Worm (Caenorhabditis elegans) whole organism, young adult: ENCODE results near the gene dhhc-8.

Experiments
- B0019.2 ChIP-seq: fragments of 200-800 bp; sonication (Bioruptor generic); conservative IDR thresholded peaks from 2 replicates; pipeline ENCODE4 v1.3.6; 2022; ENCODE audit warnings: missing genetic modification reagents, missing genetic modification characterization, missing compliant biosample characterization
- B0035.1 ChIP-seq: sonication (generic microtip); optimal IDR thresholded peaks from 2 replicates; lab custom pipeline; 2016; ENCODE audit warnings: missing genetic modification characterization, mild to moderate bottlenecking, missing compliant biosample characterization, missing genotype, missing genetic modification reagents
- B0336.3 ChIP-seq: fragments of 200-800 bp; sonication (Bioruptor generic); IDR thresholded peaks from 2 replicates; pipeline ENCODE4 v1.3.6; 2022; ENCODE audit warnings: missing genetic modification characterization, missing compliant biosample characterization
- C06A6.2 ChIP-seq: fragments of 200-800 bp; sonication (Bioruptor generic); conservative IDR thresholded peaks from 2 replicates; pipeline ENCODE4 v1.3.6; 2022; ENCODE audit warnings: missing genetic modification characterization, missing compliant biosample characterization
- D2030.7 ChIP-seq: fragments of 200-800 bp; sonication (Bioruptor generic); IDR thresholded peaks from 2 replicates; pipeline ENCODE4 v1.3.6; 2022; ENCODE audit warnings: missing genetic modification reagents, missing genetic modification characterization, missing compliant biosample characterization
- F49E8.2 ChIP-seq: sonication (generic microtip); optimal IDR thresholded peaks from 3 replicates; lab custom pipeline; 2017; ENCODE audit warnings: missing genetic modification characterization, mild to moderate bottlenecking, missing compliant biosample characterization, antibody characterized with exemption, moderate library complexity; ENCODE audit not compliant: insufficient read depth
- F57A8.1 ChIP-seq: fragments of 200-800 bp; sonication (Bioruptor generic); optimal IDR thresholded peaks from 2 replicates; lab custom pipeline; 2018; ENCODE audit warnings: mild to moderate bottlenecking, missing genetic modification characterization, moderate library complexity, missing compliant biosample characterization
- F57C9.4 ChIP-seq: sonication (generic microtip); optimal IDR thresholded peaks from 2 replicates; lab custom pipeline; 2017; ENCODE audit warnings: mild to moderate bottlenecking, missing genetic modification characterization, missing compliant biosample characterization
- T07F8.4 ChIP-seq: sonication (generic microtip); optimal IDR thresholded peaks from 2 replicates; lab custom pipeline; 2016; ENCODE audit warnings: mild to moderate bottlenecking, missing genetic modification characterization, moderate library complexity, missing compliant biosample characterization
- Y53F4B.3 ChIP-seq: fragments of 200-800 bp; sonication (Bioruptor generic); IDR thresholded peaks from 2 replicates; pipeline ENCODE4 v1.3.6; 2022; ENCODE audit warnings: missing genetic modification reagents, missing genetic modification characterization, missing compliant biosample characterization
- aptf-3 ChIP-seq: fragments of 200-800 bp; sonication (Bioruptor generic); IDR thresholded peaks from 2 replicates; pipeline ENCODE4 v1.3.6; 2022; ENCODE audit warnings: missing genetic modification characterization, missing compliant biosample characterization
- atf-7 ChIP-seq: sonication (generic microtip); optimal IDR thresholded peaks from 2 replicates; lab custom pipeline; 2017; ENCODE audit warnings: mild to moderate bottlenecking, missing genetic modification characterization, missing compliant biosample characterization
- athp-1 ChIP-seq: sonication (generic microtip); optimal IDR thresholded peaks from 2 replicates; lab custom pipeline; 2017; ENCODE audit warnings: mild to moderate bottlenecking, missing genetic modification characterization, missing compliant biosample characterization
- bed-2 ChIP-seq: fragments of 200-800 bp; sonication (Bioruptor generic); IDR thresholded peaks from 2 replicates; pipeline ENCODE4 v1.3.6; 2022; ENCODE audit warnings: missing genetic modification reagents, missing genetic modification characterization, missing compliant biosample characterization
- cebp-1 ChIP-seq, 2 experiments: fragments of 200-800 bp in 1 of 2; sonication (Bioruptor generic) in 1 of 2; sonication (generic microtip) in 1 of 2; IDR thresholded peaks in 1 of 2; optimal IDR thresholded peaks in 1 of 2; 2 replicates each; pipeline versions ENCODE4 v1.3.6 to Lab custom; 2017 to 2022; ENCODE audit warnings: missing compliant biosample characterization in 2 of 2, missing genetic modification characterization in 2 of 2, mild to moderate bottlenecking in 1 of 2, missing genetic modification reagents in 1 of 2, moderate library complexity in 1 of 2
- ceh-100 ChIP-seq: fragments of 200-800 bp; sonication (Bioruptor generic); IDR thresholded peaks from 2 replicates; pipeline ENCODE4 v1.3.6; 2022; ENCODE audit warnings: missing genetic modification reagents, missing genetic modification characterization, missing compliant biosample characterization
- ceh-27 ChIP-seq: fragments of 200-800 bp; sonication (Bioruptor generic); optimal IDR thresholded peaks from 2 replicates; lab custom pipeline; 2018; ENCODE audit warnings: mild to moderate bottlenecking, missing genetic modification characterization, moderate library complexity, missing compliant biosample characterization
- ceh-58 ChIP-seq: fragments of 200-800 bp; sonication (Bioruptor generic); IDR thresholded peaks from 2 replicates; pipeline ENCODE4 v1.3.6; 2022; ENCODE audit warnings: missing genetic modification characterization, missing compliant biosample characterization
- dox-1 ChIP-seq: fragments of 200-800 bp; sonication (Bioruptor generic); IDR thresholded peaks from 2 replicates; pipeline ENCODE4 v1.3.6; 2022; ENCODE audit warnings: missing genetic modification reagents, missing genetic modification characterization, missing compliant biosample characterization
- dpff-1 ChIP-seq: sonication (generic microtip); optimal IDR thresholded peaks from 2 replicates; lab custom pipeline; 2017; ENCODE audit warnings: mild to moderate bottlenecking, missing genetic modification characterization, missing compliant biosample characterization
- efl-1 ChIP-seq: fragments of 150-350 bp; optimal IDR thresholded peaks from 2 replicates; lab custom pipeline; 2014; ENCODE audit warnings: missing biosample characterization, missing genetic modification reagents, missing genetic modification characterization
- ekl-4 ChIP-seq: fragments of 200-800 bp; sonication (Bioruptor generic); IDR thresholded peaks from 2 replicates; pipeline ENCODE4 v1.3.6; 2022; ENCODE audit warnings: missing genetic modification reagents, missing genetic modification characterization, missing compliant biosample characterization
- gei-17 ChIP-seq: fragments of 200-800 bp; sonication (Bioruptor generic); optimal IDR thresholded peaks from 2 replicates; lab custom pipeline; 2018; ENCODE audit warnings: mild to moderate bottlenecking, missing genetic modification characterization, missing compliant biosample characterization
- hlh-26 ChIP-seq: fragments of 200-800 bp; sonication (Bioruptor generic); conservative IDR thresholded peaks from 2 replicates; pipeline ENCODE4 v1.3.6; 2022; ENCODE audit warnings: missing genetic modification reagents, missing genetic modification characterization, missing compliant biosample characterization
- hmg-20 ChIP-seq: fragments of 200-800 bp; sonication (Bioruptor generic); IDR thresholded peaks from 2 replicates; pipeline ENCODE4 v1.3.6; 2022; ENCODE audit warnings: missing genetic modification reagents, missing genetic modification characterization, missing compliant biosample characterization
- hrde-1 ChIP-seq: sonication (generic microtip); optimal IDR thresholded peaks from 2 replicates; lab custom pipeline; 2016; ENCODE audit warnings: missing genetic modification characterization, mild to moderate bottlenecking, missing compliant biosample characterization, moderate library complexity, missing genotype, missing genetic modification reagents, borderline replicate concordance
- let-607 ChIP-seq, 2 experiments: fragments of 200-800 bp in 1 of 2; sonication (Bioruptor generic) in 1 of 2; sonication (generic microtip) in 1 of 2; optimal IDR thresholded peaks; 2 replicates each; lab custom pipeline; 2016 to 2018; ENCODE audit warnings: mild to moderate bottlenecking in 2 of 2, missing compliant biosample characterization in 2 of 2, missing genetic modification characterization in 2 of 2, moderate library complexity in 2 of 2, missing genotype in 1 of 2
- lin-26 ChIP-seq: fragments of 200-800 bp; sonication (Bioruptor generic); IDR thresholded peaks from 2 replicates; pipeline ENCODE4 v1.3.6; 2022; ENCODE audit warnings: missing genetic modification reagents, missing genetic modification characterization, missing compliant biosample characterization
- lsy-27 ChIP-seq: sonication (generic microtip); optimal IDR thresholded peaks from 2 replicates; lab custom pipeline; 2017; ENCODE audit warnings: missing genetic modification characterization, mild to moderate bottlenecking, missing compliant biosample characterization, antibody characterized with exemption, missing genotype, borderline replicate concordance; ENCODE audit not compliant: insufficient read depth
- madf-10 ChIP-seq: sonication (generic microtip); optimal IDR thresholded peaks from 2 replicates; lab custom pipeline; 2016; ENCODE audit warnings: mild to moderate bottlenecking, missing genetic modification characterization, missing compliant biosample characterization
- madf-3 ChIP-seq: fragments of 200-800 bp; sonication (Bioruptor generic); IDR thresholded peaks from 2 replicates; pipeline ENCODE4 v1.3.6; 2022; ENCODE audit warnings: missing genetic modification reagents, missing genetic modification characterization, missing compliant biosample characterization
- madf-6 ChIP-seq: fragments of 200-800 bp; sonication (Bioruptor generic); IDR thresholded peaks from 2 replicates; pipeline ENCODE4 v1.3.6; 2022; ENCODE audit warnings: missing genetic modification reagents, missing genetic modification characterization, missing compliant biosample characterization
- mcd-1 ChIP-seq: fragments of 200-800 bp; sonication (Bioruptor generic); IDR thresholded peaks from 2 replicates; pipeline ENCODE4 v1.3.6; 2022; ENCODE audit warnings: missing genetic modification reagents, missing genetic modification characterization, missing compliant biosample characterization
- nfya-2 ChIP-seq: fragments of 200-800 bp; sonication (Bioruptor generic); IDR thresholded peaks from 2 replicates; pipeline ENCODE4 v1.3.6; 2022; ENCODE audit warnings: missing genetic modification reagents, missing genetic modification characterization, missing compliant biosample characterization
- nhr-179 ChIP-seq: sonication (generic microtip); optimal IDR thresholded peaks from 2 replicates; lab custom pipeline; 2016; ENCODE audit warnings: mild to moderate bottlenecking, missing genetic modification characterization, missing compliant biosample characterization
- nhr-27 ChIP-seq: fragments of 200-800 bp; sonication (Bioruptor generic); optimal IDR thresholded peaks from 2 replicates; lab custom pipeline; 2018; ENCODE audit warnings: mild to moderate bottlenecking, missing genetic modification characterization, moderate library complexity, missing compliant biosample characterization
- nhr-80 ChIP-seq: sonication (generic microtip); optimal IDR thresholded peaks from 2 replicates; lab custom pipeline; 2016; ENCODE audit warnings: missing genetic modification characterization, missing compliant biosample characterization
- rcor-1 ChIP-seq: fragments of 200-800 bp; sonication (Bioruptor generic); IDR thresholded peaks from 2 replicates; pipeline ENCODE4 v1.3.6; 2022; ENCODE audit warnings: missing genetic modification reagents, missing genetic modification characterization, missing compliant biosample characterization
- rec-8 ChIP-seq, 2 experiments: sonication (generic microtip); optimal IDR thresholded peaks; 2 replicates each; lab custom pipeline; 2016; ENCODE audit warnings: mild to moderate bottlenecking in 2 of 2, missing genetic modification characterization in 2 of 2, missing genetic modification reagents in 2 of 2, missing genotype in 2 of 2, missing biosample characterization in 1 of 2, missing compliant biosample characterization in 1 of 2, moderate library complexity in 1 of 2
- repo-1 ChIP-seq: sonication (generic microtip); optimal IDR thresholded peaks from 2 replicates; lab custom pipeline; 2017; ENCODE audit warnings: mild to moderate bottlenecking, missing genetic modification characterization, missing compliant biosample characterization
- sea-2 ChIP-seq: fragments of 200-800 bp; sonication (Bioruptor generic); IDR thresholded peaks from 2 replicates; pipeline ENCODE4 v1.3.6; 2022; ENCODE audit warnings: missing genetic modification characterization, missing compliant biosample characterization
- snpc-3.4 ChIP-seq: sonication (generic microtip); optimal IDR thresholded peaks from 2 replicates; lab custom pipeline; 2017; ENCODE audit warnings: missing genetic modification characterization, mild to moderate bottlenecking, missing compliant biosample characterization, antibody characterized with exemption, moderate library complexity, missing genotype, missing genetic modification reagents
- tbp1 ChIP-seq: fragments of 200-800 bp; sonication (Bioruptor generic); optimal IDR thresholded peaks from 2 replicates; lab custom pipeline; 2018; ENCODE audit warnings: mild to moderate bottlenecking, missing genetic modification characterization, missing compliant biosample characterization
- tlf-1 ChIP-seq: fragments of 200-800 bp; sonication (Bioruptor generic); optimal IDR thresholded peaks from 2 replicates; lab custom pipeline; 2018; ENCODE audit warnings: mild to moderate bottlenecking, missing genetic modification characterization, missing compliant biosample characterization
- unc-130 ChIP-seq: sonication (generic microtip); optimal IDR thresholded peaks from 2 replicates; lab custom pipeline; 2016; ENCODE audit warnings: missing genetic modification reagents, missing genetic modification characterization, missing compliant biosample characterization
- ztf-18 ChIP-seq: sonication (generic microtip); optimal IDR thresholded peaks from 2 replicates; lab custom pipeline; 2016; ENCODE audit warnings: missing genotype, mild to moderate bottlenecking, missing genetic modification characterization, missing compliant biosample characterization
- ztf-3 ChIP-seq: fragments of 200-800 bp; sonication (Bioruptor generic); optimal IDR thresholded peaks from 2 replicates; lab custom pipeline; 2018; ENCODE audit warnings: mild to moderate bottlenecking, missing genetic modification characterization, missing compliant biosample characterization
- ztf-6 ChIP-seq: fragments of 200-800 bp; sonication (Bioruptor generic); IDR thresholded peaks from 2 replicates; pipeline ENCODE4 v1.3.6; 2022; ENCODE audit warnings: missing genetic modification reagents, missing genetic modification characterization, missing compliant biosample characterization

dhhc-8 gene

DNA sequence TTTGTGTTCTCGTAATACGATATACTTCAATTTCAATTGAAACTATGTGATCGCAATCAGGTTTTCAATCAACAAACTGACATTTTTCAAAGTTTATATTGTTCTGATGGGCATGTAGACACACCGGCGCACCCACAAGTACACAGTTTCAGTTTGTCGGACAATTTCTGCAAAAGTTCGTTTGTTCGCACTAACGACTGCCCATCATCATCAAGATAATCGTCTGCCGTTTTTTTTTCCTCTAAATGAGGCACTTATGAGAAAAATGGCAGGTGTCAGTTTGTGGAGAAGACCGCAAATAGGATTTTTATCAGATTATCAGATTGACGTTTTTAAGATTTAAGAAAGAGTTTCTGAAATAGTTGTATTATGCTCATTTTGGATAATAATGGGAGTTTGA is 40.6 kb upstream of the dhhc-8 start (continued):
- TF ChIP-seq aptf-3 (no peak), madf-6 (GFP tag; lab: Robert Waterston, UW) (no peak), lin-26 (GFP tag; lab: Robert Waterston, UW) (no peak), B0035.1 (tag; lab: Kevin White, UChicago) (no peak), nhr-80 (tag; lab: Kevin White, UChicago) (peak; percentile 90), dpff-1 (tag; lab: Kevin White, UChicago) (no peak), sea-2 (GFP tag; lab: Robert Waterston, UW) (no peak), tlf-1 (no peak), atf-7 (peak; percentile 26), hlh-26 (GFP tag; lab: Robert Waterston, UW) (no peak), ztf-18 (tag; lab: Kevin White, UChicago) (no peak), snpc-3.4 (tag; lab: Kevin White, UChicago) (no peak), nhr-27 (no peak), F57A8.1 (GFP tag; lab: Kevin White, UChicago) (no peak), hmg-20 (GFP tag; lab: Robert Waterston, UW) (no peak), efl-1 (GFP tag; lab: Kevin White, UChicago) (no peak), hrde-1 (tag; lab: Kevin White, UChicago) (no peak), nfya-2 (GFP tag; lab: Robert Waterston, UW) (no peak), ceh-27 (GFP tag; lab: Kevin White, UChicago) (no peak), rec-8 (tag; optimal IDR thresholded peaks at IDR 0.05; lab: Kevin White, UChicago) (no peak), B0019.2 (no peak), C06A6.2 (no peak), T07F8.4 (no peak), dox-1 (GFP tag; lab: Robert Waterston, UW) (peak; percentile 48; the same call in 1 of the 2 replicates), madf-10 (tag; lab: Kevin White, UChicago) (peak; percentile 25), madf-3 (GFP tag; lab: Robert Waterston, UW) (no peak), lsy-27 (tag; lab: Kevin White, UChicago) (no peak), Y53F4B.3 (GFP tag; lab: Robert Waterston, UW) (no peak), B0336.3 (0 out of 2 replicates have a peak, but pooled peaks have one; percentile 31), cebp-1 (GFP tag; IDR thresholded peaks at IDR 0.05; lab: Robert Waterston, UW) (no peak), cebp-1 (tag; optimal IDR thresholded peaks at IDR 0.05; lab: Kevin White, UChicago) (no peak), tbp1 (GFP tag; lab: Kevin White, UChicago) (peak; percentile 10), unc-130 (GFP tag; lab: Kevin White, UChicago) (no peak), rcor-1 (no peak), mcd-1 (GFP tag; lab: Robert Waterston, UW) (0 out of 2 replicates have a peak, but pooled peaks have one; percentile 20), D2030.7 (GFP tag; lab: Robert Waterston, UW) (no peak), F49E8.2 (tag; lab: Kevin White, UChicago) (no peak), ekl-4 (GFP tag; lab: Robert Waterston, UW) (peak; percentile 40; the same call in 1 of the 2 replicates), athp-1 (no peak), bed-2 (no peak), ceh-58 (GFP tag; lab: Robert Waterston, UW) (no peak), ceh-100 (GFP tag; lab: Robert Waterston, UW) (no peak), nhr-179 (tag; lab: Kevin White, UChicago) (no peak), repo-1 (tag; lab: Kevin White, UChicago) (no peak), gei-17 (GFP tag; lab: Kevin White, UChicago) (no peak), ztf-3 (GFP tag; lab: Kevin White, UChicago) (no peak), let-607 (tag; optimal IDR thresholded peaks at IDR 0.05; lab: Kevin White, UChicago) (peak; percentile 35 to 56), ztf-6 (GFP tag; lab: Robert Waterston, UW) (no peak), F57C9.4 (tag; lab: Kevin White, UChicago) (no peak)
